Worm (Caenorhabditis elegans) whole organism, early embryonic: ENCODE results near the gene C46E10.1.

ENCODE experiments used
- B0310.2 ChIP-seq: sonication (generic microtip); optimal IDR thresholded peaks from 2 replicates; lab custom pipeline; 2016; ENCODE audit warnings: mild to moderate bottlenecking, missing genetic modification characterization, missing compliant biosample characterization
- F13C5.2 ChIP-seq: sonication (generic microtip); optimal IDR thresholded peaks from 2 replicates; lab custom pipeline; 2017; ENCODE audit warnings: mild to moderate bottlenecking, missing genetic modification characterization, inconsistent platforms, missing compliant biosample characterization
- aly-1 ChIP-seq: sonication (generic microtip); optimal IDR thresholded peaks from 2 replicates; lab custom pipeline; 2016; ENCODE audit warnings: missing genetic modification characterization, missing compliant biosample characterization
- ama-1 ChIP-seq: fragments of 150-350 bp; optimal IDR thresholded peaks from 2 replicates; lab custom pipeline; 2014
- flt-1 ChIP-seq: fragments of 200-800 bp; sonication (Bioruptor generic); IDR thresholded peaks from 2 replicates; pipeline ENCODE4 v1.3.6; 2022; ENCODE audit warnings: missing genetic modification characterization, missing compliant biosample characterization
- hmg-4 ChIP-seq: fragments of 200-800 bp; sonication (Bioruptor generic); optimal IDR thresholded peaks from 2 replicates; lab custom pipeline; 2018; ENCODE audit warnings: mild to moderate bottlenecking, missing genetic modification characterization, missing compliant biosample characterization
- hnd-1 ChIP-seq: sonication (generic microtip); optimal IDR thresholded peaks from 2 replicates; lab custom pipeline; 2016; ENCODE audit warnings: missing genetic modification characterization, missing compliant biosample characterization
- pes-1 ChIP-seq: fragments of 200-800 bp; sonication (Bioruptor generic); IDR thresholded peaks from 2 replicates; pipeline ENCODE4 v1.3.6; 2022; ENCODE audit warnings: missing genetic modification reagents, missing genetic modification characterization, missing compliant biosample characterization
- scrt-1 ChIP-seq: fragments of 200-800 bp; sonication (Bioruptor generic); IDR thresholded peaks from 2 replicates; pipeline ENCODE4 v1.3.6; 2022; ENCODE audit warnings: missing genetic modification characterization, missing compliant biosample characterization
- sea-1 ChIP-seq: fragments of 200-800 bp; sonication (Bioruptor generic); conservative IDR thresholded peaks from 2 replicates; pipeline ENCODE4 v1.3.6; 2022; ENCODE audit warnings: missing genetic modification characterization, missing compliant biosample characterization
- tbx-11 ChIP-seq: fragments of 200-800 bp; sonication (Bioruptor generic); IDR thresholded peaks from 2 replicates; pipeline ENCODE4 v1.3.6; 2022; ENCODE audit warnings: missing genetic modification characterization, missing compliant biosample characterization
- tbx-37 ChIP-seq: fragments of 200-800 bp; sonication (Bioruptor generic); conservative IDR thresholded peaks from 2 replicates; pipeline ENCODE4 v1.3.6; 2022; ENCODE audit warnings: missing genetic modification reagents, missing genetic modification characterization, missing compliant biosample characterization

- no peak for TF ChIP-seq ama-1
- TF ChIP-seq scrt-1 = no peak
- no peak for TF ChIP-seq B0310.2 (tag; lab: Kevin White, UChicago)
- TF ChIP-seq flt-1 (GFP tag; lab: Robert Waterston, UW) = no peak
- no peak for TF ChIP-seq pes-1 (GFP tag; lab: Robert Waterston, UW)
- no peak for TF ChIP-seq hmg-4
- TF ChIP-seq F13C5.2 (tag; lab: Kevin White, UChicago) = no peak
- TF ChIP-seq tbx-37 (GFP tag; lab: Robert Waterston, UW) = no peak
- TF ChIP-seq aly-1 (tag; lab: Kevin White, UChicago) = no peak
- TF ChIP-seq tbx-11 (GFP tag; lab: Robert Waterston, UW) = no peak
- no peak for TF ChIP-seq hnd-1 (tag; lab: Kevin White, UChicago)
- TF ChIP-seq sea-1 (GFP tag; lab: Robert Waterston, UW) = no peak
Observed at ce11 chrII:3748719-3749118, 24.7 kb downstream of the C46E10.1 start, which contains the start of gene fbxb-90.
